3 fruit fly cellular contexts compared by ENCODE assay signal in the genomic region with DNA sequence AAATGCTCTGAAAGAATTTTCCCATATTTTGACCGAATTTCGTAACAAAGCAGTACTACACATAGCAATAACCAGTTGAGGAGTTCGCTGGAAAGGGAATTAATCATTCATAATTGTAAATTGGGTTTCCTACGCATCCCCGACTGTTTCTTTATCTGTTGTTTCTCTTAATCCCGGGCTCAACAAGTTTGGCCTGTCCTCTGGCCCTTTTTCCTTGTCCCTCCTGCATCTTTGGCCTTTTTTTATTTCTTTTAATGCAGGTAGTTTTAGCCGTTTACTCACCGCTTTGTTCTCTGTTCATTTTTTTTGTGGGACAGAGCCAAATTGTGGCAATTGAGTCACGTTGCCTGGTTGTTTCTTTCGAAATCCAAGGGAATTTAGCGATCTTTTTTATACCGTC.
A peak's percentile ranks its signal among the peaks of the same experiment; 100 is the strongest.
TF ChIP-seq lines count a peak whose summit lies in the region.

No protein-coding gene starts in this region.

- no peak for TF ChIP-seq CTCF in whole organism, embryonic (GFP tag; optimal IDR thresholded peaks at IDR 0.05; lab: Kevin White, UChicago)

TF ChIP-seq in whole organism, embryonic, 481 proteins besides CTCF, POLR2A, EP300 and RAD21:
- TF ChIP-seq zen (tag; optimal IDR thresholded peaks at IDR 0.05; lab: Kevin White, UChicago), result peak; percentile 17
- 0 out of 2 replicates have a peak, but pooled peaks have one; percentile 13 for TF ChIP-seq rib (GFP tag; IDR thresholded peaks at IDR 0.05; lab: Robert Waterston, UW)
- peak in 1 of 2 experiments; percentile 63 for TF ChIP-seq eve (GFP tag; optimal IDR thresholded peaks at IDR 0.05; lab: Kevin White, UChicago)
- TF ChIP-seq nom (GFP tag; optimal IDR thresholded peaks at IDR 0.05; lab: Kevin White, UChicago), result peak; percentile 17
- TF ChIP-seq tll (GFP tag; optimal IDR thresholded peaks at IDR 0.05; lab: Kevin White, UChicago), result peak in 1 of 2 experiments; percentile 32
- TF ChIP-seq CG3281 (GFP tag; optimal IDR thresholded peaks at IDR 0.05; lab: Kevin White, UChicago), result no peak
- TF ChIP-seq CG9876 (GFP tag; optimal IDR thresholded peaks at IDR 0.05; lab: Kevin White, UChicago), result no peak
- TF ChIP-seq CG15479 (GFP tag; optimal IDR thresholded peaks at IDR 0.05; lab: Kevin White, UChicago), result peak; percentile 25

TF ChIP-seq in whole organism, prepupa, 60 proteins besides CTCF, POLR2A, EP300 and RAD21:
- TF ChIP-seq CG6808 (GFP tag; optimal IDR thresholded peaks at IDR 0.05; lab: Kevin White, UChicago), result peak; percentile 3
- peak; percentile 53 for TF ChIP-seq svp (GFP tag; lab: Kevin White, UChicago)
- TF ChIP-seq Ets21C (GFP tag; optimal IDR thresholded peaks at IDR 0.05; lab: Kevin White, UChicago), result no peak
- TF ChIP-seq CG16779 (tag; optimal IDR thresholded peaks at IDR 0.05; lab: Kevin White, UChicago), result no peak
- TF ChIP-seq CG15336 (GFP tag; IDR thresholded peaks at IDR 0.05; lab: Robert Waterston, UW), result no peak
- peak; percentile 10 to 24 for TF ChIP-seq ss (GFP tag; optimal IDR thresholded peaks at IDR 0.05; lab: Kevin White, UChicago)
TF ChIP-seq in whole organism, prepupa: peak in this region for 3.

TF ChIP-seq in whole organism, pupa, 21 proteins besides CTCF, POLR2A, EP300 and RAD21:
- TF ChIP-seq CG8159 (tag; optimal IDR thresholded peaks at IDR 0.05; lab: Kevin White, UChicago), result no peak
- TF ChIP-seq EcR (GFP tag; optimal IDR thresholded peaks at IDR 0.05; lab: Kevin White, UChicago), result peak; percentile 13
